Fruit fly (Drosophila melanogaster): ENCODE measurements around the gene ND-15.

ND-15 gene

dm6 chr2L:182360-183144 is 68.0 kb downstream of the ND-15 start (continued):
- TF ChIP-seq cwo (GFP tag; optimal IDR thresholded peaks at IDR 0.05) (no peak), trem (tag; optimal IDR thresholded peaks at IDR 0.05) (peak; percentile 40), nerfin-1 (tag; optimal IDR thresholded peaks at IDR 0.05) (peak; percentile 38), ci (GFP tag; IDR thresholded peaks at IDR 0.05) (peak; percentile 15; the same call in 1 of the 3 replicates), Xrp1 (GFP tag; IDR thresholded peaks at IDR 0.05) (no peak), seq (GFP tag; IDR thresholded peaks at IDR 0.05) (no peak), lov (optimal IDR thresholded peaks at IDR 0.05) (no peak), lov (GFP tag; IDR thresholded peaks at IDR 0.05) (no peak), CG6254 (GFP tag; optimal IDR thresholded peaks at IDR 0.05) (no peak), Hr51 (GFP tag; optimal IDR thresholded peaks at IDR 0.05) (peak in 1 of 2 experiments; percentile 8), CG8388 (GFP tag; optimal IDR thresholded peaks at IDR 0.05) (no peak), bcd (GFP tag; optimal IDR thresholded peaks at IDR 0.05) (no peak), Neu2 (GFP tag; optimal IDR thresholded peaks at IDR 0.05; ENCODE audit: borderline replicate concordance) (peak; percentile 0), slp2 (GFP tag; optimal IDR thresholded peaks at IDR 0.05) (no peak), CG4617 (GFP tag; optimal IDR thresholded peaks at IDR 0.05; ENCODE audit: borderline replicate concordance) (no peak), dan (GFP tag; IDR thresholded peaks at IDR 0.05) (no peak), nom (GFP tag; optimal IDR thresholded peaks at IDR 0.05) (peak; percentile 90), Oaz (GFP tag; IDR thresholded peaks at IDR 0.05) (no peak), vnd (GFP tag; IDR thresholded peaks at IDR 0.05; ENCODE audit: partially characterized antibody) (no peak), CG4282 (GFP tag; optimal IDR thresholded peaks at IDR 0.05) (no peak), CG9876 (GFP tag; optimal IDR thresholded peaks at IDR 0.05) (no peak), Mes4 (GFP tag; optimal IDR thresholded peaks at IDR 0.05) (no peak), Myb (GFP tag; optimal IDR thresholded peaks at IDR 0.05) (peak; percentile 3), MESR4 (GFP tag; optimal IDR thresholded peaks at IDR 0.05) (no peak), Dp (GFP tag; optimal IDR thresholded peaks at IDR 0.05) (peak; percentile 22), Adf1 (GFP tag; IDR thresholded peaks at IDR 0.05) (no peak), caup (GFP tag; optimal IDR thresholded peaks at IDR 0.05; ENCODE audit: severe bottlenecking) (no peak), CG9727 (GFP tag; optimal IDR thresholded peaks at IDR 0.05) (no peak), CG12104 (GFP tag; optimal IDR thresholded peaks at IDR 0.05) (no peak), Rfx (GFP tag; IDR thresholded peaks at IDR 0.05) (no peak; the same call in 1 of the 2 replicates), Usf (GFP tag; optimal IDR thresholded peaks at IDR 0.05) (no peak), ftz-f1 (GFP tag; optimal IDR thresholded peaks at IDR 0.05) (no peak), CG10366 (GFP tag; IDR thresholded peaks at IDR 0.05) (no peak), Ravus (GFP tag; IDR thresholded peaks at IDR 0.05) (no peak), gsb (GFP tag; IDR thresholded peaks at IDR 0.05) (no peak), gem (tag; optimal IDR thresholded peaks at IDR 0.05) (no peak), Dek (tag; optimal IDR thresholded peaks at IDR 0.05) (no peak), pb (GFP tag; optimal IDR thresholded peaks at IDR 0.05) (no peak), fru (optimal IDR thresholded peaks at IDR 0.05) (no peak), CG15514 (GFP tag; optimal IDR thresholded peaks at IDR 0.05) (no peak), Fer3 (tag; optimal IDR thresholded peaks at IDR 0.05) (no peak), CG11247 (GFP tag; IDR thresholded peaks at IDR 0.05) (no peak), CG11560 (tag; IDR thresholded peaks at IDR 0.05) (no peak), CG3163 (GFP tag; optimal IDR thresholded peaks at IDR 0.05) (no peak), Spps (tag; optimal IDR thresholded peaks at IDR 0.05) (no peak), CG18476 (GFP tag; optimal IDR thresholded peaks at IDR 0.05) (no peak), danr (GFP tag; IDR thresholded peaks at IDR 0.05) (no peak), CG31224 (GFP tag; IDR thresholded peaks at IDR 0.05) (no peak), CG17568 (GFP tag; optimal IDR thresholded peaks at IDR 0.05) (no peak), PHDP (tag; optimal IDR thresholded peaks at IDR 0.05) (no peak)
